Worm (Caenorhabditis elegans) whole organism, L4 larva: ENCODE data around the gene ZK892.3.
A peak's percentile ranks its signal among the peaks of the same experiment; 100 is the strongest.

Experiments
- F49E8.2 ChIP-seq: sonication (generic microtip); optimal IDR thresholded peaks from 2 replicates; lab custom pipeline; 2016; ENCODE audit warnings: missing compliant biosample characterization, mild to moderate bottlenecking, missing genetic modification characterization, borderline replicate concordance
- T20F7.1 ChIP-seq: fragments of 200-800 bp; sonication (Bioruptor generic); optimal IDR thresholded peaks from 2 replicates; lab custom pipeline; 2018; ENCODE audit warnings: mild to moderate bottlenecking, missing genetic modification characterization, missing compliant biosample characterization
- T26A8.4 ChIP-seq: fragments of 200-800 bp; sonication (Bioruptor generic); IDR thresholded peaks from 2 replicates; pipeline ENCODE4 v1.3.6; 2022; ENCODE audit warnings: missing genetic modification characterization, missing compliant biosample characterization
- aly-2 ChIP-seq: sonication (generic microtip); optimal IDR thresholded peaks from 2 replicates; lab custom pipeline; 2018; ENCODE audit warnings: missing biosample characterization, missing genetic modification characterization
- arid-1 ChIP-seq: fragments of 200-800 bp; sonication (Bioruptor generic); conservative IDR thresholded peaks from 2 replicates; pipeline ENCODE4 v1.3.6; 2022; ENCODE audit warnings: missing genetic modification reagents, missing genetic modification characterization, missing compliant biosample characterization
- ceh-20 ChIP-seq: fragments of 200-800 bp; sonication (Bioruptor generic); IDR thresholded peaks from 2 replicates; pipeline ENCODE4 v1.3.6; 2022; ENCODE audit warnings: missing genetic modification reagents, missing genetic modification characterization, missing compliant biosample characterization
- ceh-28 ChIP-seq: fragments of 150-350 bp; optimal IDR thresholded peaks from 2 replicates; lab custom pipeline; 2014; ENCODE audit warnings: missing biosample characterization, missing genetic modification reagents, missing genetic modification characterization
- ceh-62 ChIP-seq: sonication (generic microtip); optimal IDR thresholded peaks from 2 replicates; lab custom pipeline; 2017; ENCODE audit warnings: missing biosample characterization, missing genetic modification characterization
- ces-1 ChIP-seq: fragments of 150-350 bp; sonication (generic microtip); optimal IDR thresholded peaks from 4 replicates; lab custom pipeline; 2014; ENCODE audit warnings: missing biosample characterization, missing genetic modification reagents, missing genetic modification characterization
- daf-12 ChIP-seq: fragments of 150-350 bp; optimal IDR thresholded peaks from 2 replicates; lab custom pipeline; 2014; ENCODE audit warnings: missing biosample characterization, missing genetic modification reagents, missing genetic modification characterization
- daf-16 ChIP-seq, 3 experiments: sonication (generic microtip); optimal IDR thresholded peaks; 2 replicates each; lab custom pipeline; 2016 to 2017; ENCODE audit warnings: missing genetic modification characterization in 3 of 3, missing genetic modification reagents in 3 of 3, mild to moderate bottlenecking in 2 of 3, missing compliant biosample characterization in 2 of 3, missing biosample characterization in 1 of 3, moderate library complexity in 1 of 3
- dmd-6 ChIP-seq: fragments of 200-800 bp; sonication (Bioruptor generic); IDR thresholded peaks from 2 replicates; pipeline ENCODE4 v1.3.6; 2022; ENCODE audit warnings: missing genetic modification reagents, missing genetic modification characterization, missing compliant biosample characterization
- dmd-8 ChIP-seq: fragments of 200-800 bp; sonication (Bioruptor generic); IDR thresholded peaks from 2 replicates; pipeline ENCODE4 v1.3.6; 2022; ENCODE audit warnings: missing genetic modification characterization, missing compliant biosample characterization
- dmd-9 ChIP-seq: fragments of 200-800 bp; sonication (Bioruptor generic); IDR thresholded peaks from 2 replicates; pipeline ENCODE4 v1.3.6; 2022; ENCODE audit warnings: missing genetic modification reagents, missing genetic modification characterization, missing compliant biosample characterization
- dpl-1 ChIP-seq: fragments of 150-350 bp; optimal IDR thresholded peaks from 2 replicates; lab custom pipeline; 2014; ENCODE audit warnings: missing biosample characterization, missing genetic modification reagents, missing genetic modification characterization
- dve-1 ChIP-seq: sonication (generic microtip); optimal IDR thresholded peaks from 2 replicates; lab custom pipeline; 2017; ENCODE audit warnings: antibody characterized with exemption, mild to moderate bottlenecking, missing genetic modification characterization, missing compliant biosample characterization; ENCODE audit not compliant: insufficient read depth
- gei-8 ChIP-seq: fragments of 200-800 bp; sonication (Bioruptor generic); optimal IDR thresholded peaks from 2 replicates; lab custom pipeline; 2018; ENCODE audit warnings: mild to moderate bottlenecking, missing genetic modification characterization, missing compliant biosample characterization
- hlh-11 ChIP-seq: fragments of 200-800 bp; sonication (Bioruptor generic); optimal IDR thresholded peaks from 2 replicates; lab custom pipeline; 2018; ENCODE audit warnings: mild to moderate bottlenecking, missing genetic modification characterization, missing compliant biosample characterization
- hlh-30 ChIP-seq: sonication (generic microtip); optimal IDR thresholded peaks from 2 replicates; lab custom pipeline; 2017; ENCODE audit warnings: antibody characterized with exemption, mild to moderate bottlenecking, missing genetic modification characterization, missing compliant biosample characterization; ENCODE audit not compliant: insufficient read depth
- hmg-1.1 ChIP-seq: fragments of 200-800 bp; sonication (Bioruptor generic); IDR thresholded peaks from 2 replicates; pipeline ENCODE4 v1.3.6; 2022; ENCODE audit warnings: missing genetic modification reagents, missing genetic modification characterization, missing compliant biosample characterization
- lin-38 ChIP-seq: fragments of 200-800 bp; sonication (Bioruptor generic); IDR thresholded peaks from 2 replicates; pipeline ENCODE4 v1.3.6; 2022; ENCODE audit warnings: missing genetic modification reagents, missing genetic modification characterization, missing compliant biosample characterization
- lin-39 ChIP-seq: fragments of 150-350 bp; optimal IDR thresholded peaks from 2 replicates; lab custom pipeline; 2014; ENCODE audit warnings: missing biosample characterization, missing genetic modification reagents, missing genetic modification characterization
- lir-3 ChIP-seq: sonication (generic microtip); optimal IDR thresholded peaks from 2 replicates; lab custom pipeline; 2016; ENCODE audit warnings: mild to moderate bottlenecking, missing genetic modification characterization, missing compliant biosample characterization
- madf-5 ChIP-seq, 2 experiments: fragments of 200-800 bp; sonication (Bioruptor generic); IDR thresholded peaks; 2 replicates each; pipeline ENCODE4 v1.3.6; 2022; ENCODE audit warnings: missing compliant biosample characterization in 2 of 2, missing genetic modification characterization in 2 of 2
- madf-9 ChIP-seq: fragments of 200-800 bp; sonication (Bioruptor generic); conservative IDR thresholded peaks from 2 replicates; pipeline ENCODE4 v1.3.6; 2022; ENCODE audit warnings: missing genetic modification reagents, missing genetic modification characterization, missing compliant biosample characterization
- mdl-1 ChIP-seq, 2 experiments: fragments of 150-350 bp in 1 of 2; sonication (generic microtip) in 1 of 2; optimal IDR thresholded peaks; 2 replicates each; lab custom pipeline; 2014 to 2017; ENCODE audit warnings: missing biosample characterization in 2 of 2, missing genetic modification characterization in 2 of 2
- nhr-102 ChIP-seq: sonication (generic microtip); optimal IDR thresholded peaks from 2 replicates; lab custom pipeline; 2016; ENCODE audit warnings: mild to moderate bottlenecking, missing genetic modification characterization, moderate library complexity, missing compliant biosample characterization
- nhr-11 ChIP-seq: fragments of 150-350 bp; optimal IDR thresholded peaks from 2 replicates; lab custom pipeline; 2014; ENCODE audit warnings: missing biosample characterization, missing genetic modification characterization
- nhr-111 ChIP-seq: fragments of 200-800 bp; sonication (Bioruptor generic); optimal IDR thresholded peaks from 2 replicates; lab custom pipeline; 2018; ENCODE audit warnings: mild to moderate bottlenecking, missing genetic modification characterization, missing compliant biosample characterization
- nhr-25 ChIP-seq: sonication (generic microtip); optimal IDR thresholded peaks from 2 replicates; lab custom pipeline; 2017; ENCODE audit warnings: missing genetic modification characterization, mild to moderate bottlenecking, missing compliant biosample characterization, antibody characterized with exemption, moderate library complexity, borderline replicate concordance; ENCODE audit not compliant: insufficient read depth
- nhr-41 ChIP-seq: fragments of 200-800 bp; sonication (Bioruptor generic); IDR thresholded peaks from 2 replicates; pipeline ENCODE4 v1.3.6; 2022; ENCODE audit warnings: missing genetic modification reagents, missing genetic modification characterization, missing compliant biosample characterization
- nhr-48 ChIP-seq: sonication (generic microtip); optimal IDR thresholded peaks from 2 replicates; lab custom pipeline; 2016; ENCODE audit warnings: mild to moderate bottlenecking, missing genetic modification characterization, missing compliant biosample characterization
- nhr-6 ChIP-seq: fragments of 150-350 bp; optimal IDR thresholded peaks from 2 replicates; lab custom pipeline; 2014; ENCODE audit warnings: missing biosample characterization, missing genetic modification characterization
- nhr-76 ChIP-seq: fragments of 150-350 bp; optimal IDR thresholded peaks from 2 replicates; lab custom pipeline; 2014; ENCODE audit warnings: missing biosample characterization, missing genetic modification characterization
- nhr-77 ChIP-seq: fragments of 150-350 bp; optimal IDR thresholded peaks from 2 replicates; lab custom pipeline; 2014; ENCODE audit warnings: missing biosample characterization, missing genetic modification characterization
- pha-4 ChIP-seq, 2 experiments: fragments of 150-350 bp in 1 of 2; fragments of 200-800 bp in 1 of 2; sonication (Bioruptor generic) in 1 of 2; IDR thresholded peaks in 1 of 2; optimal IDR thresholded peaks in 1 of 2; 2 replicates each; pipeline versions ENCODE4 v1.3.6 to Lab custom; 2014 to 2022; ENCODE audit warnings: missing genetic modification characterization in 2 of 2, missing genetic modification reagents in 2 of 2, missing biosample characterization in 1 of 2, missing compliant biosample characterization in 1 of 2
- php-3 ChIP-seq: fragments of 200-800 bp; sonication (Bioruptor generic); IDR thresholded peaks from 2 replicates; pipeline ENCODE4 v1.3.6; 2022; ENCODE audit warnings: missing genetic modification reagents, missing genetic modification characterization, missing compliant biosample characterization
- pqm-1 ChIP-seq: sonication (generic microtip); optimal IDR thresholded peaks from 2 replicates; lab custom pipeline; 2017; ENCODE audit warnings: missing biosample characterization, missing genetic modification characterization
- rbr-2 ChIP-seq: sonication (generic microtip); optimal IDR thresholded peaks from 2 replicates; lab custom pipeline; 2016; ENCODE audit warnings: missing genotype, missing genetic modification characterization, missing compliant biosample characterization
- sdz-12 ChIP-seq: fragments of 200-800 bp; sonication (Bioruptor generic); optimal IDR thresholded peaks from 2 replicates; lab custom pipeline; 2018; ENCODE audit warnings: mild to moderate bottlenecking, missing genetic modification characterization, missing compliant biosample characterization
- set-16 ChIP-seq: fragments of 200-800 bp; sonication (Bioruptor generic); IDR thresholded peaks from 2 replicates; pipeline ENCODE4 v1.3.6; 2022; ENCODE audit warnings: missing genetic modification reagents, missing genetic modification characterization, missing compliant biosample characterization
- spr-3 ChIP-seq: fragments of 200-800 bp; sonication (Bioruptor generic); optimal IDR thresholded peaks from 2 replicates; lab custom pipeline; 2018; ENCODE audit warnings: mild to moderate bottlenecking, missing genetic modification characterization, missing compliant biosample characterization
- tra-1 ChIP-seq: fragments of 200-800 bp; sonication (Bioruptor generic); IDR thresholded peaks from 2 replicates; pipeline ENCODE4 v1.3.6; 2022; ENCODE audit warnings: missing genetic modification reagents, missing genetic modification characterization, missing compliant biosample characterization
- zag-1 ChIP-seq: fragments of 150-350 bp; optimal IDR thresholded peaks from 2 replicates; lab custom pipeline; 2014; ENCODE audit warnings: missing biosample characterization, missing genetic modification characterization
- zfp-3 ChIP-seq: fragments of 200-800 bp; sonication (Bioruptor generic); conservative IDR thresholded peaks from 2 replicates; pipeline ENCODE4 v1.3.6; 2022; ENCODE audit warnings: missing genetic modification reagents, missing genetic modification characterization, missing compliant biosample characterization
- zip-11 ChIP-seq: fragments of 200-800 bp; sonication (Bioruptor generic); IDR thresholded peaks from 2 replicates; pipeline ENCODE4 v1.3.6; 2022; ENCODE audit warnings: missing genetic modification characterization, missing compliant biosample characterization
- ztf-11 ChIP-seq: fragments of 150-350 bp; optimal IDR thresholded peaks from 2 replicates; lab custom pipeline; 2014; ENCODE audit warnings: missing biosample characterization, missing genetic modification characterization

Gene ZK892.3

DNA sequence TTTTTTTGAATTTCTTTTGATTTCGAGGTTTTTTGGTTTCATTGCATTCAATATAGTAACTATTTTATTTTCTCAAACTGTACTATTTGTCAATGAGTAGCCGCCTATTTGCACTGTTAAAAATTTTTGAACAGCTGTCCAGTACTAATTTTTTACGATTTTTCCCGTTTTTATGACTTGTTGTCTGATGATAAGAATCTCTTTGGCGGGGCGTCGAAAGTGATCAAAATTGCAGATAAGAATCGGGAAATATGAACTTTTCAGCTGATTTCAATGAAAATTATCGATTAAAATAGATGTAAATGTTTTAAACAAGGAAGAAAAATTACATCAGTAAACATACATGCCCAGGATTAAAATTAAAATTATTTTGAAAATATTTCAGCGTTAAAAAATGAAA is 27.4 kb upstream of the ZK892.3 start (continued):
- TF ChIP-seq nhr-48 (tag; lab: Kevin White, UChicago), result peak; percentile 29
- no peak for TF ChIP-seq madf-5 (GFP tag; IDR thresholded peaks at IDR 0.05; lab: Robert Waterston, UW)
- peak; percentile 65 for TF ChIP-seq dve-1 (tag; lab: Kevin White, UChicago)
- TF ChIP-seq lir-3 (tag; lab: Kevin White, UChicago), result no peak
- TF ChIP-seq zag-1 (tag; lab: Kevin White, UChicago), result no peak
- TF ChIP-seq daf-12 (tag; lab: Kevin White, UChicago), result no peak
- peak; percentile 16 for TF ChIP-seq nhr-77 (tag; lab: Kevin White, UChicago)
- no peak for TF ChIP-seq ces-1 (GFP tag; lab: Kevin White, UChicago)
- TF ChIP-seq spr-3 (GFP tag; lab: Kevin White, UChicago), result no peak
- peak; percentile 86 for TF ChIP-seq dmd-6 (GFP tag; lab: Robert Waterston, UW)
- TF ChIP-seq T20F7.1 (GFP tag; lab: Kevin White, UChicago), result no peak
- no peak for TF ChIP-seq daf-16 (GFP tag; optimal IDR thresholded peaks at IDR 0.05; lab: Kevin White, UChicago)
- peak; percentile 74 for TF ChIP-seq daf-16 (tag; optimal IDR thresholded peaks at IDR 0.05; lab: Kevin White, UChicago)
- no peak for TF ChIP-seq lin-38 (GFP tag; lab: Robert Waterston, UW)
- no peak for TF ChIP-seq zfp-3
- TF ChIP-seq nhr-76 (tag; lab: Kevin White, UChicago), result no peak
- TF ChIP-seq nhr-102 (tag; lab: Kevin White, UChicago), result peak; percentile 8
- no peak for TF ChIP-seq set-16 (GFP tag; lab: Robert Waterston, UW)
- TF ChIP-seq ceh-28 (tag; lab: Kevin White, UChicago), result no peak
- no peak for TF ChIP-seq nhr-111 (GFP tag; lab: Kevin White, UChicago)
- TF ChIP-seq dmd-9 (GFP tag; lab: Robert Waterston, UW), result no peak
- TF ChIP-seq aly-2 (tag; lab: Kevin White, UChicago), result no peak
- no peak for TF ChIP-seq ceh-62
- TF ChIP-seq arid-1 (GFP tag; lab: Robert Waterston, UW), result no peak
- no peak for TF ChIP-seq madf-9 (GFP tag; lab: Robert Waterston, UW)

ce11 chrII:9974967-9975366 is 26.7 kb upstream of the ZK892.3 start, which contains the start of gene aakg-5:
TSS of gene aakg-5 (minus strand) at chrII:9975125.
- TF ChIP-seq nhr-11 (peak; percentile 96), aly-2 (tag; lab: Kevin White, UChicago) (no peak), pqm-1 (peak; percentile 32), arid-1 (GFP tag; lab: Robert Waterston, UW) (0 out of 2 replicates have a peak, but pooled peaks have one; percentile 24), zfp-3 (no peak), php-3 (GFP tag; lab: Robert Waterston, UW) (peak; percentile 84), hlh-11 (tag; lab: Kevin White, UChicago) (peak; percentile 95), lin-39 (no peak), T20F7.1 (GFP tag; lab: Kevin White, UChicago) (peak; percentile 4), sdz-12 (GFP tag; lab: Kevin White, UChicago) (no peak), dmd-6 (GFP tag; lab: Robert Waterston, UW) (peak; percentile 91), dpl-1 (peak; percentile 63), zip-11 (GFP tag; lab: Robert Waterston, UW) (no peak), nhr-41 (GFP tag; lab: Robert Waterston, UW) (0 out of 2 replicates have a peak, but pooled peaks have one; percentile 28), ztf-11 (tag; lab: Kevin White, UChicago) (no peak), mdl-1 (tag; optimal IDR thresholded peaks at IDR 0.05; lab: Kevin White, UChicago) (peak; percentile 5 to 79), hmg-1.1 (GFP tag; lab: Robert Waterston, UW) (peak; percentile 80), dmd-8 (GFP tag; lab: Robert Waterston, UW) (no peak), hlh-30 (tag; lab: Kevin White, UChicago) (peak; percentile 70), F49E8.2 (tag; lab: Kevin White, UChicago) (no peak), gei-8 (GFP tag; lab: Kevin White, UChicago) (no peak), tra-1 (peak; percentile 51; the same call in 1 of the 2 replicates), rbr-2 (tag; lab: Kevin White, UChicago) (peak; percentile 70), pha-4 (GFP tag; IDR thresholded peaks at IDR 0.05; lab: Robert Waterston, UW) (peak; percentile 76), pha-4 (tag; optimal IDR thresholded peaks at IDR 0.05; lab: Kevin White, UChicago) (peak; percentile 80), nhr-25 (tag; lab: Kevin White, UChicago) (peak; percentile 88), ceh-20 (GFP tag; lab: Robert Waterston, UW) (peak; percentile 48; the same call in 1 of the 2 replicates), T26A8.4 (GFP tag; lab: Robert Waterston, UW) (peak; percentile 55), nhr-77 (tag; lab: Kevin White, UChicago) (peak; percentile 29), nhr-6 (peak; percentile 80)
